Worm (Caenorhabditis elegans) whole organism, L2 larva: ENCODE results near the gene F25D1.8.

ENCODE experiments used
- C34F6.9 ChIP-seq: fragments of 150-350 bp; optimal IDR thresholded peaks from 2 replicates; lab custom pipeline; 2014; ENCODE audit warnings: missing biosample characterization, missing genetic modification characterization
- F13H6.1 ChIP-seq: sonication (generic microtip); optimal IDR thresholded peaks from 2 replicates; lab custom pipeline; 2016; ENCODE audit warnings: missing genetic modification characterization, missing compliant biosample characterization
- R02D3.7 ChIP-seq: fragments of 150-350 bp; optimal IDR thresholded peaks from 2 replicates; lab custom pipeline; 2014; ENCODE audit warnings: missing biosample characterization, missing genetic modification characterization
- Y55F3AM.14 ChIP-seq: fragments of 200-800 bp; sonication (Bioruptor generic); optimal IDR thresholded peaks from 2 replicates; lab custom pipeline; 2018; ENCODE audit warnings: mild to moderate bottlenecking, missing genetic modification characterization, missing compliant biosample characterization
- ZK546.5 ChIP-seq: sonication (generic microtip); optimal IDR thresholded peaks from 2 replicates; lab custom pipeline; 2017; ENCODE audit warnings: missing biosample characterization, missing genetic modification characterization
- alr-1 ChIP-seq: fragments of 150-350 bp; optimal IDR thresholded peaks from 2 replicates; lab custom pipeline; 2014; ENCODE audit warnings: missing biosample characterization, missing genetic modification characterization
- aly-2 ChIP-seq: fragments of 150-350 bp; optimal IDR thresholded peaks from 2 replicates; lab custom pipeline; 2014; ENCODE audit warnings: missing biosample characterization, missing genetic modification characterization
- ama-1 ChIP-seq: fragments of 150-350 bp; optimal IDR thresholded peaks from 2 replicates; lab custom pipeline; 2018; ENCODE audit warnings: inconsistent platforms
- blmp-1 ChIP-seq: sonication (generic microtip); optimal IDR thresholded peaks from 2 replicates; lab custom pipeline; 2017; ENCODE audit warnings: missing genetic modification characterization, mild to moderate bottlenecking, missing compliant biosample characterization, antibody characterized with exemption, moderate library complexity; ENCODE audit not compliant: insufficient read depth
- ceh-16 ChIP-seq: fragments of 150-350 bp; optimal IDR thresholded peaks from 2 replicates; lab custom pipeline; 2014; ENCODE audit warnings: missing biosample characterization, missing genetic modification characterization
- ceh-82 ChIP-seq: fragments of 150-350 bp; optimal IDR thresholded peaks from 2 replicates; lab custom pipeline; 2014; ENCODE audit warnings: missing biosample characterization, missing genetic modification characterization
- crh-2 ChIP-seq: sonication (generic microtip); optimal IDR thresholded peaks from 2 replicates; lab custom pipeline; 2017; ENCODE audit warnings: missing biosample characterization, missing genetic modification characterization
- dmd-4 ChIP-seq: sonication (generic microtip); optimal IDR thresholded peaks from 2 replicates; lab custom pipeline; 2017; ENCODE audit warnings: missing biosample characterization, missing genetic modification characterization
- egl-27 ChIP-seq: sonication (generic microtip); optimal IDR thresholded peaks from 3 replicates; lab custom pipeline; 2017; ENCODE audit warnings: missing biosample characterization, missing genetic modification reagents, missing genetic modification characterization
- elt-1 ChIP-seq: fragments of 150-350 bp; optimal IDR thresholded peaks from 2 replicates; lab custom pipeline; 2014; ENCODE audit warnings: missing biosample characterization, missing genetic modification characterization
- elt-3 ChIP-seq: sonication (generic microtip); optimal IDR thresholded peaks from 2 replicates; lab custom pipeline; 2017; ENCODE audit warnings: missing biosample characterization, missing genetic modification characterization
- fos-1 ChIP-seq: fragments of 150-350 bp; optimal IDR thresholded peaks from 2 replicates; lab custom pipeline; 2014; ENCODE audit warnings: missing biosample characterization, missing genetic modification characterization
- gmeb-1 ChIP-seq: fragments of 150-350 bp; optimal IDR thresholded peaks from 2 replicates; lab custom pipeline; 2014; ENCODE audit warnings: missing biosample characterization, missing genetic modification characterization
- lin-11 ChIP-seq: fragments of 150-350 bp; sonication (generic microtip); optimal IDR thresholded peaks from 2 replicates; lab custom pipeline; 2014; ENCODE audit warnings: missing biosample characterization, missing genetic modification characterization, inconsistent platforms, mixed read lengths
- lin-13 ChIP-seq: fragments of 150-350 bp; optimal IDR thresholded peaks from 2 replicates; lab custom pipeline; 2014; ENCODE audit warnings: missing biosample characterization, missing genetic modification reagents, missing genetic modification characterization
- lin-39 ChIP-seq: fragments of 150-350 bp; optimal IDR thresholded peaks from 2 replicates; lab custom pipeline; 2014; ENCODE audit warnings: missing biosample characterization, missing genetic modification reagents, missing genetic modification characterization
- lsy-2 ChIP-seq, 2 experiments: fragments of 150-350 bp in 1 of 2; sonication (generic microtip) in 1 of 2; optimal IDR thresholded peaks; 2 replicates each; lab custom pipeline; 2014 to 2017; ENCODE audit warnings: missing biosample characterization in 2 of 2, missing genetic modification characterization in 2 of 2
- mab-5 ChIP-seq: fragments of 150-350 bp; optimal IDR thresholded peaks from 2 replicates; lab custom pipeline; 2014; ENCODE audit warnings: missing biosample characterization, missing genetic modification characterization
- mbf-1 ChIP-seq: sonication (generic microtip); optimal IDR thresholded peaks from 2 replicates; lab custom pipeline; 2017; ENCODE audit warnings: missing biosample characterization, missing genetic modification characterization
- mdl-1 ChIP-seq, 2 experiments: fragments of 150-350 bp in 1 of 2; sonication (generic microtip) in 1 of 2; optimal IDR thresholded peaks; 2 replicates each; lab custom pipeline; 2017; ENCODE audit warnings: missing biosample characterization in 2 of 2, missing genetic modification characterization in 2 of 2
- nhr-10 ChIP-seq: sonication (generic microtip); optimal IDR thresholded peaks from 2 replicates; lab custom pipeline; 2017; ENCODE audit warnings: missing biosample characterization, missing genetic modification characterization
- nhr-11 ChIP-seq: fragments of 150-350 bp; optimal IDR thresholded peaks from 2 replicates; lab custom pipeline; 2014; ENCODE audit warnings: missing biosample characterization, missing genetic modification characterization
- nhr-12 ChIP-seq: fragments of 150-350 bp; optimal IDR thresholded peaks from 2 replicates; lab custom pipeline; 2014; ENCODE audit warnings: missing biosample characterization, missing genetic modification characterization
- nhr-129 ChIP-seq: fragments of 150-350 bp; optimal IDR thresholded peaks from 2 replicates; lab custom pipeline; 2014; ENCODE audit warnings: missing biosample characterization, missing genetic modification characterization
- nhr-21 ChIP-seq: fragments of 150-350 bp; optimal IDR thresholded peaks from 2 replicates; lab custom pipeline; 2014; ENCODE audit warnings: missing biosample characterization, missing genetic modification characterization
- nhr-23 ChIP-seq: fragments of 150-350 bp; optimal IDR thresholded peaks from 2 replicates; lab custom pipeline; 2014; ENCODE audit warnings: missing biosample characterization, missing genetic modification reagents, missing genetic modification characterization
- nhr-237 ChIP-seq: fragments of 150-350 bp; optimal IDR thresholded peaks from 2 replicates; lab custom pipeline; 2014; ENCODE audit warnings: missing biosample characterization, missing genetic modification characterization
- nhr-25 ChIP-seq: fragments of 150-350 bp; sonication (generic microtip); optimal IDR thresholded peaks from 3 replicates; lab custom pipeline; 2014; ENCODE audit warnings: missing biosample characterization, missing genetic modification characterization
- nhr-6 ChIP-seq: fragments of 150-350 bp; optimal IDR thresholded peaks from 2 replicates; lab custom pipeline; 2014; ENCODE audit warnings: missing biosample characterization, missing genetic modification characterization
- nhr-77 ChIP-seq: fragments of 150-350 bp; optimal IDR thresholded peaks from 2 replicates; lab custom pipeline; 2014; ENCODE audit warnings: missing biosample characterization, missing genetic modification characterization
- peb-1 ChIP-seq: fragments of 150-350 bp; optimal IDR thresholded peaks from 2 replicates; lab custom pipeline; 2014; ENCODE audit warnings: missing biosample characterization, missing genetic modification characterization
- sem-4 ChIP-seq: fragments of 150-350 bp; optimal IDR thresholded peaks from 2 replicates; lab custom pipeline; 2014; ENCODE audit warnings: missing biosample characterization, missing genetic modification reagents, missing genetic modification characterization
- skn-1 ChIP-seq: sonication (generic microtip); optimal IDR thresholded peaks from 2 replicates; lab custom pipeline; 2017; ENCODE audit warnings: missing biosample characterization, missing genetic modification characterization
- sma-3 ChIP-seq: sonication (generic microtip); optimal IDR thresholded peaks from 2 replicates; lab custom pipeline; 2016; ENCODE audit warnings: missing genetic modification reagents, missing genetic modification characterization, missing compliant biosample characterization
- sma-9 ChIP-seq, 2 experiments: fragments of 150-350 bp in 1 of 2; sonication (generic microtip) in 1 of 2; optimal IDR thresholded peaks; 2 replicates each; lab custom pipeline; 2014 to 2016; ENCODE audit warnings: missing genetic modification characterization in 2 of 2, mild to moderate bottlenecking in 1 of 2, missing biosample characterization in 1 of 2, missing compliant biosample characterization in 1 of 2, missing genetic modification reagents in 1 of 2, moderate library complexity in 1 of 2
- snpc-4 ChIP-seq: fragments of 150-350 bp; optimal IDR thresholded peaks from 2 replicates; lab custom pipeline; 2014; ENCODE audit warnings: missing biosample characterization, missing genetic modification characterization
- unc-39 ChIP-seq: fragments of 150-350 bp; optimal IDR thresholded peaks from 2 replicates; lab custom pipeline; 2014; ENCODE audit warnings: missing biosample characterization, missing genetic modification characterization
- unc-55 ChIP-seq: fragments of 150-350 bp; sonication (generic microtip); optimal IDR thresholded peaks from 3 replicates; lab custom pipeline; 2014; ENCODE audit warnings: missing biosample characterization, missing genetic modification reagents, missing genetic modification characterization
- unc-62 ChIP-seq: fragments of 150-350 bp; optimal IDR thresholded peaks from 2 replicates; lab custom pipeline; 2014; ENCODE audit warnings: missing biosample characterization, missing genetic modification reagents, missing genetic modification characterization
- zag-1 ChIP-seq: fragments of 150-350 bp; optimal IDR thresholded peaks from 2 replicates; lab custom pipeline; 2014; ENCODE audit warnings: missing biosample characterization, missing genetic modification characterization
- ztf-1 ChIP-seq: fragments of 200-800 bp; sonication (Bioruptor generic); conservative IDR thresholded peaks from 2 replicates; pipeline ENCODE4 v1.3.6; 2022; ENCODE audit warnings: missing genetic modification characterization, missing compliant biosample characterization
- ztf-11 ChIP-seq: sonication (generic microtip); optimal IDR thresholded peaks from 2 replicates; lab custom pipeline; 2017; ENCODE audit warnings: missing biosample characterization, missing genetic modification characterization
- ztf-4 ChIP-seq: fragments of 150-350 bp; optimal IDR thresholded peaks from 2 replicates; lab custom pipeline; 2014; ENCODE audit warnings: missing biosample characterization, missing genetic modification characterization

F25D1.8 gene

ce11 chrV:10576319-10576718 is 37.1 kb downstream of the F25D1.8 start, which contains the start of gene vps-54:
vps-54 (minus strand) TSS chrV:10576419.
- no peak for TF ChIP-seq nhr-21 (tag; lab: Kevin White, UChicago)
- TF ChIP-seq snpc-4 (tag; lab: Kevin White, UChicago) = no peak
- no peak for TF ChIP-seq F13H6.1 (tag; lab: Kevin White, UChicago)
- no peak for TF ChIP-seq ztf-1 (GFP tag; lab: Robert Waterston, UW)
- no peak for TF ChIP-seq skn-1 (tag; lab: Kevin White, UChicago)
- no peak for TF ChIP-seq mbf-1
- no peak for TF ChIP-seq lin-39 (tag; lab: Kevin White, UChicago)

ce11 chrV:10578226-10578625 is 39.0 kb downstream of the F25D1.8 start, which contains the start of gene mics-1:
mics-1 (minus strand) TSS chrV:10578326.
- TF ChIP-seq elt-3 (tag; lab: Kevin White, UChicago) = no peak
- TF ChIP-seq, all 48 proteins: peak for 0

ce11 chrV:10578938-10579337 is 39.7 kb downstream of the F25D1.8 start, which contains the start of the genes erh-1 and lpd-9:
erh-1 (minus strand) TSS chrV:10579141.
lpd-9 (plus strand) TSS chrV:10579305.
- TF ChIP-seq mab-5 (tag; lab: Kevin White, UChicago) (peak; percentile 72), sem-4 (tag; lab: Kevin White, UChicago) (peak; percentile 25), sma-3 (GFP tag; lab: Kevin White, UChicago) (peak; percentile 65), lin-13 (GFP tag; lab: Kevin White, UChicago) (peak; percentile 50), R02D3.7 (tag; lab: Kevin White, UChicago) (peak; percentile 2), nhr-237 (no peak), lsy-2 (tag; optimal IDR thresholded peaks at IDR 0.05; lab: Kevin White, UChicago) (peak; percentile 81 to 86), lin-39 (tag; lab: Kevin White, UChicago) (no peak), nhr-12 (no peak), ZK546.5 (tag; lab: Kevin White, UChicago) (no peak), alr-1 (no peak), zag-1 (no peak), gmeb-1 (tag; lab: Kevin White, UChicago) (peak; percentile 85), unc-62 (GFP tag; lab: Kevin White, UChicago) (no peak), nhr-25 (tag; lab: Kevin White, UChicago) (no peak), dmd-4 (tag; lab: Kevin White, UChicago) (no peak), fos-1 (peak; percentile 29), nhr-11 (tag; lab: Kevin White, UChicago) (no peak), unc-39 (no peak), ztf-11 (tag; lab: Kevin White, UChicago) (no peak), ama-1 (lab: Kevin White, UChicago) (no peak), ceh-16 (tag; lab: Kevin White, UChicago) (no peak), nhr-129 (peak; percentile 51), unc-55 (GFP tag; lab: Kevin White, UChicago) (peak; percentile 89), C34F6.9 (tag; lab: Kevin White, UChicago) (peak; percentile 90), crh-2 (tag; lab: Kevin White, UChicago) (peak; percentile 59), nhr-6 (tag; lab: Kevin White, UChicago) (no peak), nhr-77 (tag; lab: Kevin White, UChicago) (no peak), Y55F3AM.14 (GFP tag; lab: Kevin White, UChicago) (no peak), aly-2 (tag; lab: Kevin White, UChicago) (no peak), egl-27 (tag; lab: Kevin White, UChicago) (peak; percentile 79), ztf-4 (tag; lab: Kevin White, UChicago) (no peak), ztf-1 (GFP tag; lab: Robert Waterston, UW) (no peak), mbf-1 (no peak), F13H6.1 (tag; lab: Kevin White, UChicago) (peak; percentile 79), nhr-21 (tag; lab: Kevin White, UChicago) (peak; percentile 61), blmp-1 (tag; lab: Kevin White, UChicago) (peak; percentile 17), elt-1 (tag; lab: Kevin White, UChicago) (no peak), mdl-1 (tag; optimal IDR thresholded peaks at IDR 0.05; lab: Kevin White, UChicago) (no peak), elt-3 (tag; lab: Kevin White, UChicago) (no peak), peb-1 (tag; lab: Kevin White, UChicago) (no peak), snpc-4 (tag; lab: Kevin White, UChicago) (peak; percentile 49), nhr-10 (tag; lab: Kevin White, UChicago) (peak; percentile 25), nhr-23 (tag; lab: Kevin White, UChicago) (no peak), sma-9 (GFP tag; optimal IDR thresholded peaks at IDR 0.05; lab: Kevin White, UChicago) (peak; percentile 85), sma-9 (tag; optimal IDR thresholded peaks at IDR 0.05; lab: Kevin White, UChicago) (no peak), skn-1 (tag; lab: Kevin White, UChicago) (no peak), lin-11 (peak; percentile 56), ceh-82 (tag; lab: Kevin White, UChicago) (no peak)
